Fruit fly (Drosophila melanogaster) whole organism, embryonic: ENCODE measurements around the gene CG34284.
A peak's percentile ranks its signal among the peaks of the same experiment; 100 is the strongest.

Experiments
- Bdp1 ChIP-seq: fragments of 200-800 bp; sonication (Bioruptor generic); optimal IDR thresholded peaks from 3 replicates; lab custom pipeline; 2016; ENCODE audit warnings: missing biosample characterization, missing genetic modification characterization
- CG10274 ChIP-seq: fragments of 200-800 bp; sonication (Bioruptor generic); optimal IDR thresholded peaks from 3 replicates; lab custom pipeline; 2017; ENCODE audit warnings: missing biosample characterization, mild to moderate bottlenecking, missing genetic modification characterization
- CG11695 ChIP-seq: fragments of 200-800 bp; sonication (Bioruptor generic); IDR thresholded peaks from 3 replicates; pipeline ENCODE4 v1.3.6; 2022; ENCODE audit warnings: missing biosample characterization, missing genetic modification characterization
- CG11696 ChIP-seq: fragments of 200-800 bp; sonication (Bioruptor generic); IDR thresholded peaks from 2 replicates; pipeline ENCODE4 v1.3.6; 2022; ENCODE audit warnings: missing biosample characterization, missing genetic modification characterization
- CG12659 ChIP-seq: fragments of 200-800 bp; sonication (Bioruptor generic); optimal IDR thresholded peaks from 3 replicates; lab custom pipeline; 2017; ENCODE audit warnings: mild to moderate bottlenecking, missing biosample characterization, missing genetic modification reagents, missing genetic modification characterization
- CG13296 ChIP-seq: fragments of 200-800 bp; sonication (Bioruptor generic); optimal IDR thresholded peaks from 3 replicates; lab custom pipeline; 2018; ENCODE audit warnings: missing biosample characterization, mild to moderate bottlenecking, missing genetic modification characterization
- CG14014 ChIP-seq: fragments of 200-800 bp; sonication (Bioruptor generic); IDR thresholded peaks from 2 replicates; pipeline ENCODE4 v1.3.6; 2022; ENCODE audit warnings: missing biosample characterization, missing genetic modification characterization
- CG15479 ChIP-seq: fragments of 200-800 bp; sonication (Bioruptor generic); optimal IDR thresholded peaks from 3 replicates; lab custom pipeline; 2019; ENCODE audit warnings: missing biosample characterization, mild to moderate bottlenecking, missing genetic modification characterization, moderate library complexity
- CG17361 ChIP-seq: fragments of 200-800 bp; sonication (Bioruptor generic); IDR thresholded peaks from 3 replicates; pipeline ENCODE4 v1.3.6; 2022; ENCODE audit warnings: missing biosample characterization, missing genetic modification characterization
- CG18011 ChIP-seq: fragments of 200-800 bp; sonication (Bioruptor generic); optimal IDR thresholded peaks from 2 replicates; lab custom pipeline; 2017; ENCODE audit warnings: missing biosample characterization, missing genetic modification characterization, mild to moderate bottlenecking, moderate library complexity, missing genotype
- CG32532 ChIP-seq: fragments of 200-800 bp; sonication (Bioruptor generic); IDR thresholded peaks from 2 replicates; pipeline ENCODE4 v1.3.6; 2022; ENCODE audit warnings: missing biosample characterization, missing genetic modification characterization
- CG43689 ChIP-seq: fragments of 200-800 bp; sonication (Bioruptor generic); IDR thresholded peaks from 2 replicates; pipeline ENCODE4 v1.3.6; 2022; ENCODE audit warnings: missing biosample characterization, missing genetic modification characterization
- CG4617 ChIP-seq: fragments of 200-800 bp; sonication (Bioruptor generic); optimal IDR thresholded peaks from 3 replicates; lab custom pipeline; 2016; ENCODE audit warnings: missing biosample characterization, missing genetic modification characterization, borderline replicate concordance
- CG6654 ChIP-seq: fragments of 200-800 bp; sonication (Bioruptor generic); optimal IDR thresholded peaks from 2 replicates; lab custom pipeline; 2017; ENCODE audit warnings: missing biosample characterization, mild to moderate bottlenecking, missing genetic modification characterization
- CG6791 ChIP-seq: fragments of 200-800 bp; sonication (Bioruptor generic); IDR thresholded peaks from 3 replicates; pipeline ENCODE4 v1.3.6; 2022; ENCODE audit warnings: missing biosample characterization, missing genetic modification characterization; ENCODE audit not compliant: partially characterized antibody
- CG7963 ChIP-seq: fragments of 200-800 bp; sonication (Bioruptor generic); IDR thresholded peaks from 3 replicates; pipeline ENCODE4 v1.3.6; 2022; ENCODE audit warnings: missing biosample characterization, missing genetic modification characterization; ENCODE audit not compliant: partially characterized antibody
- CG9215 ChIP-seq: fragments of 200-800 bp; sonication (Bioruptor generic); IDR thresholded peaks from 2 replicates; pipeline ENCODE4 v1.3.6; 2022; ENCODE audit warnings: missing biosample characterization, missing genetic modification characterization
- CG9932 ChIP-seq: fragments of 200-800 bp; sonication (Bioruptor generic); IDR thresholded peaks from 2 replicates; pipeline ENCODE4 v1.3.6; 2022; ENCODE audit warnings: missing biosample characterization, missing genetic modification characterization
- CkIIα-i1 ChIP-seq: fragments of 200-800 bp; sonication (Bioruptor generic); IDR thresholded peaks from 2 replicates; pipeline ENCODE4 v1.3.6; 2022; ENCODE audit warnings: missing biosample characterization, missing genetic modification characterization
- E2f1 ChIP-seq: fragments of 200-800 bp; sonication (Bioruptor generic); IDR thresholded peaks from 2 replicates; pipeline ENCODE4 v1.3.6; 2022; ENCODE audit warnings: missing biosample characterization, missing genetic modification characterization
- Eip74EF ChIP-seq, 2 experiments: fragments of 200-800 bp in 1 of 2; fragments of >200 bp in 1 of 2; sonication (Bioruptor generic) in 1 of 2; optimal IDR thresholded peaks; 2 replicates each; lab custom pipeline; 2017 to 2019; ENCODE audit warnings: missing biosample characterization in 2 of 2, missing genetic modification characterization in 2 of 2, mild to moderate bottlenecking in 1 of 2, moderate library complexity in 1 of 2
- GATAe ChIP-seq: fragments of 200-800 bp; sonication (Bioruptor generic); conservative IDR thresholded peaks from 2 replicates; pipeline ENCODE4 v1.3.6; 2022; ENCODE audit warnings: missing biosample characterization, missing genetic modification characterization
- H2.0 ChIP-seq: fragments of 200-800 bp; sonication (Bioruptor generic); IDR thresholded peaks from 2 replicates; pipeline ENCODE4 v1.3.6; 2022; ENCODE audit warnings: missing biosample characterization, missing genetic modification characterization
- HLH4C ChIP-seq: fragments of 200-800 bp; sonication (Bioruptor generic); IDR thresholded peaks from 3 replicates; pipeline ENCODE4 v1.3.6; 2022; ENCODE audit warnings: missing biosample characterization, missing genetic modification characterization; ENCODE audit not compliant: partially characterized antibody
- HmgD ChIP-seq: fragments of 200-800 bp; sonication (Bioruptor generic); optimal IDR thresholded peaks from 3 replicates; lab custom pipeline; 2016; ENCODE audit warnings: missing biosample characterization, missing genetic modification characterization
- Lpt ChIP-seq: fragments of >200 bp; optimal IDR thresholded peaks from 2 replicates; lab custom pipeline; 2018; ENCODE audit warnings: missing biosample characterization, missing genetic modification characterization
- MBD-R2 ChIP-seq: fragments of 200-800 bp; sonication (Bioruptor generic); IDR thresholded peaks from 2 replicates; pipeline ENCODE4 v1.3.6; 2022; ENCODE audit warnings: missing biosample characterization, missing genetic modification characterization
- Max ChIP-seq: fragments of 200-800 bp; sonication (Bioruptor generic); optimal IDR thresholded peaks from 2 replicates; lab custom pipeline; 2016; ENCODE audit warnings: missing biosample characterization, mild to moderate bottlenecking, missing genetic modification characterization
- Meics ChIP-seq: fragments of 200-800 bp; sonication (Bioruptor generic); optimal IDR thresholded peaks from 2 replicates; lab custom pipeline; 2017; ENCODE audit warnings: missing biosample characterization, mild to moderate bottlenecking, missing genetic modification characterization
- Neu2 ChIP-seq: fragments of 200-800 bp; sonication (Bioruptor generic); optimal IDR thresholded peaks from 3 replicates; lab custom pipeline; 2016; ENCODE audit warnings: missing biosample characterization, missing genetic modification characterization, borderline replicate concordance
- Nf-YC ChIP-seq: fragments of 200-800 bp; optimal IDR thresholded peaks from 3 replicates; lab custom pipeline; 2019; ENCODE audit warnings: missing biosample characterization, mild to moderate bottlenecking, missing genetic modification characterization, moderate library complexity
- Oli ChIP-seq: fragments of 200-800 bp; sonication (Bioruptor generic); optimal IDR thresholded peaks from 2 replicates; lab custom pipeline; 2018; ENCODE audit warnings: missing biosample characterization, mild to moderate bottlenecking, missing genetic modification characterization, moderate library complexity
- Sry-β ChIP-seq: fragments of 200-800 bp; sonication (Bioruptor generic); optimal IDR thresholded peaks from 2 replicates; lab custom pipeline; 2018; ENCODE audit warnings: missing biosample characterization, mild to moderate bottlenecking, missing genetic modification characterization, moderate library complexity
- Stat92E ChIP-seq, 3 experiments: fragments of >200 bp in 2 of 3; fragments of 200-800 bp in 1 of 3; sonication (Bioruptor generic) in 1 of 3; optimal IDR thresholded peaks; 2 replicates each; lab custom pipeline; 2017 to 2019; ENCODE audit warnings: missing biosample characterization in 3 of 3, missing genetic modification characterization in 3 of 3, mild to moderate bottlenecking in 1 of 3, moderate library complexity in 1 of 3
- Xrp1 ChIP-seq: fragments of 200-800 bp; sonication (Bioruptor generic); IDR thresholded peaks from 2 replicates; pipeline ENCODE4 v1.3.6; 2022; ENCODE audit warnings: missing biosample characterization, missing genetic modification characterization
- YL-1 ChIP-seq: fragments of 200-800 bp; sonication (Bioruptor generic); optimal IDR thresholded peaks from 3 replicates; lab custom pipeline; 2017; ENCODE audit warnings: missing biosample characterization, mild to moderate bottlenecking, missing genetic modification characterization
- az2 ChIP-seq: fragments of 200-800 bp; sonication (Bioruptor generic); optimal IDR thresholded peaks from 3 replicates; lab custom pipeline; 2016; ENCODE audit warnings: missing biosample characterization, missing genetic modification characterization
- cato ChIP-seq: fragments of 200-800 bp; sonication (Bioruptor generic); optimal IDR thresholded peaks from 2 replicates; lab custom pipeline; 2016; ENCODE audit warnings: missing biosample characterization, missing genetic modification characterization, borderline replicate concordance
- h ChIP-seq: fragments of >200 bp; optimal IDR thresholded peaks from 2 replicates; lab custom pipeline; 2017
- hkb ChIP-seq, 2 experiments: fragments of 200-800 bp in 1 of 2; fragments of >200 bp in 1 of 2; sonication (Bioruptor generic) in 1 of 2; IDR thresholded peaks in 1 of 2; optimal IDR thresholded peaks in 1 of 2; 2 replicates each; pipeline versions ENCODE4 v1.3.6 to Lab custom; 2017 to 2022; ENCODE audit warnings: missing biosample characterization in 1 of 2, missing genetic modification characterization in 1 of 2
- jumu ChIP-seq: fragments of 200-800 bp; sonication (Bioruptor generic); optimal IDR thresholded peaks from 3 replicates; lab custom pipeline; 2016; ENCODE audit warnings: missing biosample characterization, missing genetic modification characterization
- mam ChIP-seq: fragments of 200-800 bp; sonication (Bioruptor generic); optimal IDR thresholded peaks from 3 replicates; lab custom pipeline; 2016; ENCODE audit warnings: missing biosample characterization, missing genetic modification characterization
- nau ChIP-seq: fragments of 200-800 bp; sonication (Bioruptor generic); optimal IDR thresholded peaks from 3 replicates; lab custom pipeline; 2017; ENCODE audit warnings: missing biosample characterization, mild to moderate bottlenecking, missing genetic modification characterization, missing genetic modification reagents
- seq ChIP-seq: fragments of 200-800 bp; sonication (Bioruptor generic); IDR thresholded peaks from 2 replicates; pipeline ENCODE4 v1.3.6; 2022; ENCODE audit warnings: missing biosample characterization, missing genetic modification characterization
- sr ChIP-seq: fragments of 200-800 bp; sonication (Bioruptor generic); IDR thresholded peaks from 3 replicates; pipeline ENCODE4 v1.3.6; 2022; ENCODE audit warnings: missing biosample characterization, missing genetic modification characterization
- unc-4 ChIP-seq: fragments of 200-800 bp; sonication (Bioruptor generic); IDR thresholded peaks from 2 replicates; pipeline ENCODE4 v1.3.6; 2022; ENCODE audit warnings: missing biosample characterization, missing genetic modification characterization; ENCODE audit not compliant: partially characterized antibody
- vvl ChIP-seq: fragments of 200-800 bp; sonication (Bioruptor generic); IDR thresholded peaks from 2 replicates; pipeline ENCODE4 v1.3.6; 2022; ENCODE audit warnings: missing biosample characterization, missing genetic modification characterization
- zfh1 ChIP-seq: fragments of 200-800 bp; sonication (Bioruptor generic); IDR thresholded peaks from 3 replicates; pipeline ENCODE4 v1.3.6; 2022; ENCODE audit warnings: missing biosample characterization, missing genetic modification characterization

CG34284 gene

DNA sequence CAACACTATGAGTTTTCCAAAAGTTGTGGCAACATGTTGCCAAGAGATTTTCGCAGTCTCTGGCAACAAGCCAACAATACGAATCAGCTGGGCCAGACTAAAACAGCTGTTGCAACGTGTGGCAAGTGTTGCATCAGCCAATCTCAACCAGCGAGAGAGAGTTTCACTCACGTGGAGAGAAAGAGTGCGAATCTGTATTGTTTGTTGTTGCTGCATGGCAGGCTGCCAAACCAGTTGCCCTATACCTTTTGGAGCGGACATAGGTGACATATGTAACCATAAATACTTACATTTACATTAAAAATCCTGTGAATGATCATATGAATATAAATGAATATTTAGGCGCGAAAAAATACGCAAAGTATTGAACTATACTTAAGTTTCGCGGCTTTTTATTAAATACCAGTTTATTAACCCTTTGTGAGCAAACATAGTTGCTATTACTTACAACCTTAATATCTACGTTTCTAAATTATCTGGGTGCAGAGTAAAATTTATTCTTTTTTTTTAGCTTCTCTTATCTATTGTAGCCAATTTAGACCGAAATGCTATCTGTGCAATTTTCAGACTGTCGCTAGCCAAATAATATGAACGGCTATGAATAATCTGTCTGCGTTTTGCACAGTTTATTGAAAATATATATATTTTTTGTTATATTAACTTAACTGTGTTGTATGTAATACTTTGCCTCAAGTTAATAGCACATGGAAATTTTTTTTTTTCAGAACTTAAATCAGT is 11.3 kb upstream of the CG34284 start (continued):
- TF ChIP-seq az2 (GFP tag; lab: Kevin White, UChicago), result peak; percentile 9
- TF ChIP-seq CG12659 (GFP tag; lab: Kevin White, UChicago), result peak; percentile 6
- no peak for TF ChIP-seq H2.0 (GFP tag; lab: Robert Waterston, UW)
- TF ChIP-seq CG15479 (GFP tag; lab: Kevin White, UChicago), result peak; percentile 61
- TF ChIP-seq cato, result no peak
- TF ChIP-seq Oli, result peak; percentile 45
- TF ChIP-seq Neu2, result no peak
- TF ChIP-seq CG18011 (GFP tag; lab: Kevin White, UChicago), result no peak
- TF ChIP-seq CG6791 (GFP tag; lab: Robert Waterston, UW), result no peak
- TF ChIP-seq HmgD, result no peak
- no peak for TF ChIP-seq GATAe (GFP tag; lab: Robert Waterston, UW)
- TF ChIP-seq CG11696 (GFP tag; lab: Robert Waterston, UW), result no peak
- TF ChIP-seq jumu (GFP tag; lab: Kevin White, UChicago), result no peak
- TF ChIP-seq h (lab: Kevin White, UChicago), result no peak
- no peak for TF ChIP-seq Bdp1
- TF ChIP-seq vvl (GFP tag; lab: Robert Waterston, UW), result no peak
- TF ChIP-seq Meics (GFP tag; lab: Kevin White, UChicago), result no peak
- TF ChIP-seq CG17361 (GFP tag; lab: Robert Waterston, UW), result peak; percentile 75
- TF ChIP-seq YL-1 (GFP tag; lab: Kevin White, UChicago), result no peak
- TF ChIP-seq CG6654 (GFP tag; lab: Kevin White, UChicago), result no peak
- TF ChIP-seq Nf-YC (tag; lab: Kevin White, UChicago), result no peak
- TF ChIP-seq Stat92E (GFP tag; optimal IDR thresholded peaks at IDR 0.05; lab: Kevin White, UChicago), result no peak
- TF ChIP-seq sr (GFP tag; lab: Robert Waterston, UW), result no peak
- TF ChIP-seq mam (GFP tag; lab: Kevin White, UChicago), result no peak
- no peak for TF ChIP-seq CG9215 (GFP tag; lab: Robert Waterston, UW)
- TF ChIP-seq MBD-R2, result no peak
- no peak for TF ChIP-seq CG13296 (GFP tag; lab: Kevin White, UChicago)
- no peak for TF ChIP-seq CG43689 (GFP tag; lab: Robert Waterston, UW)
- TF ChIP-seq Lpt, result no peak
- 0 out of 3 replicates have a peak, but pooled peaks have one; percentile 23 for TF ChIP-seq CG11695 (GFP tag; lab: Robert Waterston, UW)
- TF ChIP-seq Sry-β (GFP tag; lab: Kevin White, UChicago), result no peak
- TF ChIP-seq CG14014 (GFP tag; lab: Robert Waterston, UW), result peak; percentile 28; the same call in 1 of the 2 replicates
- TF ChIP-seq hkb (optimal IDR thresholded peaks at IDR 0.05; lab: Kevin White, UChicago), result no peak
- TF ChIP-seq hkb (GFP tag; IDR thresholded peaks at IDR 0.05; lab: Robert Waterston, UW), result no peak
- no peak for TF ChIP-seq HLH4C (GFP tag; lab: Robert Waterston, UW)
- peak; percentile 70 for TF ChIP-seq Xrp1
- TF ChIP-seq nau (GFP tag; lab: Kevin White, UChicago), result no peak
- TF ChIP-seq Eip74EF (GFP tag; optimal IDR thresholded peaks at IDR 0.05; lab: Kevin White, UChicago), result no peak
- peak; percentile 59; the same call in 2 of the 3 replicates for TF ChIP-seq zfh1
- no peak for TF ChIP-seq Max (GFP tag; lab: Kevin White, UChicago)
- TF ChIP-seq CG9932, result peak; percentile 14; the same call in 1 of the 2 replicates
- peak; percentile 23; the same call in 1 of the 2 replicates for TF ChIP-seq CG32532 (GFP tag; lab: Robert Waterston, UW)
- TF ChIP-seq CG4617 (GFP tag; lab: Kevin White, UChicago), result no peak
- TF ChIP-seq CkIIα-i1, result no peak
- peak; percentile 94 for TF ChIP-seq CG10274 (GFP tag; lab: Kevin White, UChicago)
- TF ChIP-seq CG7963, result no peak
- TF ChIP-seq E2f1 (GFP tag; lab: Robert Waterston, UW), result 0 out of 2 replicates have a peak, but pooled peaks have one; percentile 16
- TF ChIP-seq seq (GFP tag; lab: Robert Waterston, UW), result no peak
- no peak for TF ChIP-seq unc-4 (GFP tag; lab: Robert Waterston, UW)
